Worm (Caenorhabditis elegans) whole organism, L4 larva: ENCODE results near the gene Y102A11A.9.

Experiments used
- D1046.2 ChIP-seq: fragments of 200-800 bp; sonication (Bioruptor generic); IDR thresholded peaks from 2 replicates; pipeline ENCODE4 v1.3.6; 2022; ENCODE audit warnings: missing genetic modification characterization, missing compliant biosample characterization
- F10B5.3 ChIP-seq: sonication (generic microtip); optimal IDR thresholded peaks from 2 replicates; lab custom pipeline; 2016; ENCODE audit warnings: mild to moderate bottlenecking, missing genetic modification characterization, missing compliant biosample characterization
- T20F7.1 ChIP-seq: fragments of 200-800 bp; sonication (Bioruptor generic); optimal IDR thresholded peaks from 2 replicates; lab custom pipeline; 2018; ENCODE audit warnings: mild to moderate bottlenecking, missing genetic modification characterization, missing compliant biosample characterization
- T26A8.4 ChIP-seq: fragments of 200-800 bp; sonication (Bioruptor generic); IDR thresholded peaks from 2 replicates; pipeline ENCODE4 v1.3.6; 2022; ENCODE audit warnings: missing genetic modification characterization, missing compliant biosample characterization
- Y5F2A.4 ChIP-seq: fragments of 200-800 bp; sonication (Bioruptor generic); optimal IDR thresholded peaks from 2 replicates; lab custom pipeline; 2018; ENCODE audit warnings: mild to moderate bottlenecking, missing genetic modification characterization, missing compliant biosample characterization
- aha-1 ChIP-seq: fragments of 150-350 bp; peaks from one replicate; lab custom pipeline; 2014; ENCODE audit warnings: missing biosample characterization, missing genetic modification characterization
- ama-1 ChIP-seq: fragments of 150-350 bp; optimal IDR thresholded peaks from 2 replicates; lab custom pipeline; 2014; ENCODE audit warnings: inconsistent platforms, mixed read lengths
- ceh-28 ChIP-seq: fragments of 150-350 bp; optimal IDR thresholded peaks from 2 replicates; lab custom pipeline; 2014; ENCODE audit warnings: missing biosample characterization, missing genetic modification reagents, missing genetic modification characterization
- ceh-62 ChIP-seq: sonication (generic microtip); optimal IDR thresholded peaks from 2 replicates; lab custom pipeline; 2017; ENCODE audit warnings: missing biosample characterization, missing genetic modification characterization
- cey-2 ChIP-seq: sonication (generic microtip); optimal IDR thresholded peaks from 3 replicates; lab custom pipeline; 2017; ENCODE audit warnings: missing genetic modification characterization, mild to moderate bottlenecking, missing compliant biosample characterization, antibody characterized with exemption, borderline replicate concordance; ENCODE audit not compliant: insufficient read depth
- daf-16 ChIP-seq, 3 experiments: sonication (generic microtip); optimal IDR thresholded peaks; 2 replicates each; lab custom pipeline; 2016 to 2017; ENCODE audit warnings: missing genetic modification characterization in 3 of 3, missing genetic modification reagents in 3 of 3, mild to moderate bottlenecking in 2 of 3, missing compliant biosample characterization in 2 of 3, missing biosample characterization in 1 of 3, moderate library complexity in 1 of 3
- duxl-1 ChIP-seq: sonication (generic microtip); optimal IDR thresholded peaks from 2 replicates; lab custom pipeline; 2016; ENCODE audit warnings: mild to moderate bottlenecking, missing genetic modification characterization, moderate library complexity, missing compliant biosample characterization; ENCODE audit not compliant: poor library complexity
- dve-1 ChIP-seq: sonication (generic microtip); optimal IDR thresholded peaks from 2 replicates; lab custom pipeline; 2017; ENCODE audit warnings: antibody characterized with exemption, mild to moderate bottlenecking, missing genetic modification characterization, missing compliant biosample characterization; ENCODE audit not compliant: insufficient read depth
- gei-8 ChIP-seq: fragments of 200-800 bp; sonication (Bioruptor generic); optimal IDR thresholded peaks from 2 replicates; lab custom pipeline; 2018; ENCODE audit warnings: mild to moderate bottlenecking, missing genetic modification characterization, missing compliant biosample characterization
- lin-13 ChIP-seq: fragments of 150-350 bp; optimal IDR thresholded peaks from 2 replicates; lab custom pipeline; 2014; ENCODE audit warnings: missing biosample characterization, missing genetic modification reagents, missing genetic modification characterization
- lin-15B ChIP-seq: fragments of 150-350 bp; sonication (generic microtip); optimal IDR thresholded peaks from 3 replicates; lab custom pipeline; 2014; ENCODE audit warnings: missing biosample characterization, missing genetic modification characterization
- lin-38 ChIP-seq: fragments of 200-800 bp; sonication (Bioruptor generic); IDR thresholded peaks from 2 replicates; pipeline ENCODE4 v1.3.6; 2022; ENCODE audit warnings: missing genetic modification reagents, missing genetic modification characterization, missing compliant biosample characterization
- mep-1 ChIP-seq: fragments of 150-350 bp; sonication (generic microtip); optimal IDR thresholded peaks from 3 replicates; lab custom pipeline; 2014; ENCODE audit warnings: missing biosample characterization, missing genetic modification characterization
- mxl-2 ChIP-seq: fragments of 200-800 bp; sonication (Bioruptor generic); conservative IDR thresholded peaks from 2 replicates; pipeline ENCODE4 v1.3.6; 2022; ENCODE audit warnings: missing genetic modification reagents, missing genetic modification characterization, missing compliant biosample characterization
- mxl-3 ChIP-seq: fragments of 200-800 bp; sonication (Bioruptor generic); optimal IDR thresholded peaks from 2 replicates; lab custom pipeline; 2018; ENCODE audit warnings: mild to moderate bottlenecking, missing genetic modification characterization, missing compliant biosample characterization
- nhr-10 ChIP-seq: fragments of 150-350 bp; optimal IDR thresholded peaks from 2 replicates; lab custom pipeline; 2014; ENCODE audit warnings: missing biosample characterization, missing genetic modification characterization
- nhr-11 ChIP-seq: fragments of 150-350 bp; optimal IDR thresholded peaks from 2 replicates; lab custom pipeline; 2014; ENCODE audit warnings: missing biosample characterization, missing genetic modification characterization
- nhr-237 ChIP-seq: sonication (generic microtip); optimal IDR thresholded peaks from 2 replicates; lab custom pipeline; 2017; ENCODE audit warnings: missing biosample characterization, missing genetic modification characterization
- nhr-25 ChIP-seq: sonication (generic microtip); optimal IDR thresholded peaks from 2 replicates; lab custom pipeline; 2017; ENCODE audit warnings: missing genetic modification characterization, mild to moderate bottlenecking, missing compliant biosample characterization, antibody characterized with exemption, moderate library complexity, borderline replicate concordance; ENCODE audit not compliant: insufficient read depth
- nhr-48 ChIP-seq: sonication (generic microtip); optimal IDR thresholded peaks from 2 replicates; lab custom pipeline; 2016; ENCODE audit warnings: mild to moderate bottlenecking, missing genetic modification characterization, missing compliant biosample characterization
- nhr-6 ChIP-seq: fragments of 150-350 bp; optimal IDR thresholded peaks from 2 replicates; lab custom pipeline; 2014; ENCODE audit warnings: missing biosample characterization, missing genetic modification characterization
- nhr-77 ChIP-seq: fragments of 150-350 bp; optimal IDR thresholded peaks from 2 replicates; lab custom pipeline; 2014; ENCODE audit warnings: missing biosample characterization, missing genetic modification characterization
- set-16 ChIP-seq: fragments of 200-800 bp; sonication (Bioruptor generic); IDR thresholded peaks from 2 replicates; pipeline ENCODE4 v1.3.6; 2022; ENCODE audit warnings: missing genetic modification reagents, missing genetic modification characterization, missing compliant biosample characterization
- spr-3 ChIP-seq: fragments of 200-800 bp; sonication (Bioruptor generic); optimal IDR thresholded peaks from 2 replicates; lab custom pipeline; 2018; ENCODE audit warnings: mild to moderate bottlenecking, missing genetic modification characterization, missing compliant biosample characterization
- tra-1 ChIP-seq: fragments of 200-800 bp; sonication (Bioruptor generic); IDR thresholded peaks from 2 replicates; pipeline ENCODE4 v1.3.6; 2022; ENCODE audit warnings: missing genetic modification reagents, missing genetic modification characterization, missing compliant biosample characterization
- unc-130 ChIP-seq: sonication (generic microtip); optimal IDR thresholded peaks from 2 replicates; lab custom pipeline; 2016; ENCODE audit warnings: missing genetic modification reagents, missing genetic modification characterization, missing compliant biosample characterization
- unc-62 ChIP-seq, 3 experiments: fragments of 150-350 bp in 1 of 3; sonication (generic microtip); optimal IDR thresholded peaks in 2 of 3; peaks in 1 of 3; 1 replicate in 1 of 3; 2 replicates in 2 of 3; lab custom pipeline; 2014 to 2017; ENCODE audit warnings: missing biosample characterization in 3 of 3, missing genetic modification characterization in 3 of 3, missing genetic modification reagents in 3 of 3, missing genotype in 1 of 3
- vab-7 ChIP-seq: fragments of 200-800 bp; sonication (Bioruptor generic); IDR thresholded peaks from 2 replicates; pipeline ENCODE4 v1.3.6; 2022; ENCODE audit warnings: missing genetic modification reagents, missing genetic modification characterization, missing compliant biosample characterization
- zfp-2 ChIP-seq: sonication (generic microtip); optimal IDR thresholded peaks from 2 replicates; lab custom pipeline; 2016; ENCODE audit warnings: mild to moderate bottlenecking, missing genetic modification characterization, missing compliant biosample characterization
- zfp-3 ChIP-seq: fragments of 200-800 bp; sonication (Bioruptor generic); conservative IDR thresholded peaks from 2 replicates; pipeline ENCODE4 v1.3.6; 2022; ENCODE audit warnings: missing genetic modification reagents, missing genetic modification characterization, missing compliant biosample characterization
- ztf-11 ChIP-seq: fragments of 150-350 bp; optimal IDR thresholded peaks from 2 replicates; lab custom pipeline; 2014; ENCODE audit warnings: missing biosample characterization, missing genetic modification characterization
- ztf-7 ChIP-seq: fragments of 150-350 bp; optimal IDR thresholded peaks from 2 replicates; lab custom pipeline; 2014; ENCODE audit warnings: missing biosample characterization, missing genetic modification characterization

Y102A11A.9 gene

ce11 chrX:1974699-1975098 is 38.3 kb upstream of the Y102A11A.9 start, which contains the start of gene F52D2.5 (continued):
- no peak for TF ChIP-seq mxl-3 (GFP tag; lab: Kevin White, UChicago)

DNA sequence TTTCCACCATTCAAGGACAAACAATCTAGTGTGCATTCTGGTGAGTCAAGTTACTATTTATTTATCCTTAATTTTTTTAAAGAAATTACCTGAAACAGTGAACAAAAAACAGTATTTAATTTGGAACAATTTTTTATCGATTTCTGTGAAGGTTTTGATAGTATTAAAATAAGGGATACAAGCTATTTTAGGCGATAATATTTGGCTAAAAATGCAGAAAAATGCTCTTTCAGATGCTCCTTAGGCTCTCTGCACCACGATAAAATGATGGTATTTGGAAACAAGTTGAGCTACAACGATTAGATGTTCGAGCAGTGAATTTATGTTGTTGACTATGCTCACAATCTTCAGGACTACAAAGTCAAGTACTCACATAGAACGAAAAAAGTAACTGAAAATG is 37.3 kb upstream of the Y102A11A.9 start, which contains the start of gene F52D2.6:
TSS of gene F52D2.6 (plus strand) at position 301 of the 400 bp plus-strand sequence.
- TF ChIP-seq zfp-3: no peak
- TF ChIP-seq T20F7.1 (GFP tag; lab: Kevin White, UChicago): no peak
- no peak for TF ChIP-seq T26A8.4
- TF ChIP-seq unc-62 (GFP tag; optimal IDR thresholded peaks at IDR 0.05 in 1 of 2; lab: Kevin White, UChicago): peak in 1 of 2 experiments; percentile 37
- no peak for TF ChIP-seq unc-62 (tag; optimal IDR thresholded peaks at IDR 0.05; lab: Kevin White, UChicago)
- TF ChIP-seq vab-7 (GFP tag; lab: Robert Waterston, UW): no peak
- TF ChIP-seq nhr-25 (tag; lab: Kevin White, UChicago): no peak

DNA sequence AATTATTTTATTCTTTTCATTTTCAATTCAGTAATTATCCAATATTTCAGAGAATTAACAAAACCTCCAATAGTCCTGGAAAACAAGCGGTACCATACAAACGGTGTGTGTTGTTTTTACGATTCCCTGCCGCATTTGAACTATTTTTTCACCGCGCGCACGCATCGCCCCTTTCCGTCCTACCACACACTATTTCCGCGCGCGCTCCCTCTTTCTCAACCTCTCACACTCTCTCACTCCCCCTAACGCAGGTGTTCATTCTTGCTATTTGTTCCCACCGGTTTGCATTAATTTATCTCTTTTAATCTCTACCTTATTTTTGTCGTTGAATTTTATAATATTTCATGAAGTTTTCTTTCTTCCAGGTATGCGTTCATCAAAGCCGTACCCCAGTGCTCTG is 35.2 kb upstream of the Y102A11A.9 start, which contains the start of gene F52D2.12:
TSS of gene F52D2.12 (plus strand) at position 307 of the 400 bp plus-strand sequence.
- TF ChIP-seq set-16 (no peak), lin-15B (tag; lab: Kevin White, UChicago) (no peak), duxl-1 (tag; lab: Kevin White, UChicago) (peak; percentile 91)

- TF ChIP-seq gei-8 (no peak), lin-13 (GFP tag; lab: Kevin White, UChicago) (no peak), aha-1 (tag; lab: Kevin White, UChicago) (peak; percentile 20)
These were observed 31.3 kb upstream of the Y102A11A.9 start for ce11 chrX:1981654-1982053.

- no peak for TF ChIP-seq tra-1 (GFP tag; lab: Robert Waterston, UW)
- TF ChIP-seq nhr-237 (tag; lab: Kevin White, UChicago): no peak
- TF ChIP-seq nhr-11: no peak
- TF ChIP-seq spr-3 (GFP tag; lab: Kevin White, UChicago): no peak
- no peak for TF ChIP-seq F10B5.3 (tag; lab: Kevin White, UChicago)
- no peak for TF ChIP-seq mxl-2
- TF ChIP-seq T26A8.4: no peak
- TF ChIP-seq zfp-2 (tag; lab: Kevin White, UChicago): no peak
- no peak for TF ChIP-seq mxl-3 (GFP tag; lab: Kevin White, UChicago)
- TF ChIP-seq ztf-7: no peak
- TF ChIP-seq nhr-10 (tag; lab: Kevin White, UChicago): no peak
- no peak for TF ChIP-seq ceh-28
- TF ChIP-seq mep-1 (tag; lab: Kevin White, UChicago): no peak
- TF ChIP-seq Y5F2A.4 (GFP tag; lab: Kevin White, UChicago): no peak
These were observed 28.1 kb upstream of the Y102A11A.9 start for ce11 chrX:1984831-1985230.

DNA sequence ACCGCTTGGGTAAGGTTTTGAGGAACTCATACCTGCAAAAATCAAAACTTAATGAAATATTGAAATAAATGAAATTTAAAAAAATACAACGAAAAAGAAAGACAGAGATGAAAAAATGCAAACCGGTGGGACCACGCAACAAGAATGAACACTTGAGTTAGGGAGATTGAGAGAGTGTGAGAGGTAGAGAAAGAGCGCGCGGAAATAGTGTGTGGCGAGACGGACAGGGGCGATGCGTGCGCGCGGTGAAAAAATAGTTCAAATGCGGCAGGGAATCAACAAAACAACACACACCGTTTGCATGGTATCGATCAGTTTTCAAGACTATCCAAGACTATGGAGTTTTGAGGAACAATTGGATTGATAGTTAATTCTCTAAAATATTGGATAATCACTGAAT is 23.4 kb upstream of the Y102A11A.9 start, which contains the start of gene meg-3:
TSS of gene meg-3 (minus strand) at position 32 of the 400 bp plus-strand sequence.
- TF ChIP-seq daf-16 (GFP tag; optimal IDR thresholded peaks at IDR 0.05; lab: Kevin White, UChicago): peak in 1 of 2 experiments; percentile 26
- no peak for TF ChIP-seq daf-16 (tag; optimal IDR thresholded peaks at IDR 0.05; lab: Kevin White, UChicago)
- TF ChIP-seq duxl-1 (tag; lab: Kevin White, UChicago): peak; percentile 99
- TF ChIP-seq unc-130 (GFP tag; lab: Kevin White, UChicago): no peak
- TF ChIP-seq nhr-77: no peak

DNA sequence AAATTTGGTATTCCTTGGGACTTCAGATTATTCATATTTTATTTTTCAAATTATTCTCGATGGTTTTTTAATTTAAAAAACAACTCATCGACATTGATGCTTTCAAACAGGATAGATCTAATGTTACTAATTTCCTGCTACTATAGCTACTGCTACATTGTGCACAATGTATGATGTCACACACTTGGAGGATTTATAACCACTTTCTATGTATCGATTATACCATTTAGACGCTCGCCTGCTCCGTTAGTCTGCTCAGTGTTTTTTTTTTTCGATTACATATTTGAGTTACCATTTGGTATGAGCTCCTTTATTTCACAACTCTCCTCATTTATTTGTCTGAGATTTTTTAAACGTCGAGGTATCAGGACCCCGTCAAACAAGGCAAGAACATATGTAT is 22.5 kb upstream of the Y102A11A.9 start, which contains the start of gene Y40A1A.2:
TSS of gene Y40A1A.2 (plus strand) at position 301 of the 400 bp plus-strand sequence.
- TF ChIP-seq gei-8 (no peak), ama-1 (lab: Kevin White, UChicago) (no peak), D1046.2 (GFP tag; lab: Robert Waterston, UW) (no peak), lin-38 (GFP tag; lab: Robert Waterston, UW) (no peak), cey-2 (no peak), ceh-62 (no peak), set-16 (no peak), T26A8.4 (no peak), nhr-48 (no peak), dve-1 (tag; lab: Kevin White, UChicago) (no peak), ztf-11 (tag; lab: Kevin White, UChicago) (no peak), nhr-6 (tag; lab: Kevin White, UChicago) (no peak)
